Worm (Caenorhabditis elegans) whole organism, late embryonic: ENCODE data around the gene ifo-1.

Experiments
- ahr-1 ChIP-seq: sonication (generic microtip); optimal IDR thresholded peaks from 2 replicates; lab custom pipeline; 2016; ENCODE audit warnings: missing genetic modification characterization, missing compliant biosample characterization
- ama-1 ChIP-seq: fragments of 150-350 bp; optimal IDR thresholded peaks from 2 replicates; lab custom pipeline; 2014
- ceh-14 ChIP-seq: sonication (generic microtip); optimal IDR thresholded peaks from 2 replicates; lab custom pipeline; 2016; ENCODE audit warnings: missing genotype, missing genetic modification characterization, missing compliant biosample characterization
- ceh-30 ChIP-seq: fragments of 150-350 bp; optimal IDR thresholded peaks from 2 replicates; lab custom pipeline; 2014; ENCODE audit warnings: missing biosample characterization, missing genetic modification characterization
- ceh-34 ChIP-seq: sonication (generic microtip); optimal IDR thresholded peaks from 2 replicates; lab custom pipeline; 2016; ENCODE audit warnings: mild to moderate bottlenecking, missing genetic modification characterization, missing compliant biosample characterization
- ceh-48 ChIP-seq: sonication (generic microtip); optimal IDR thresholded peaks from 2 replicates; lab custom pipeline; 2016; ENCODE audit warnings: missing genetic modification characterization, inconsistent platforms, missing compliant biosample characterization
- dmd-4 ChIP-seq: sonication (generic microtip); optimal IDR thresholded peaks from 2 replicates; lab custom pipeline; 2016; ENCODE audit warnings: borderline replicate concordance, missing genetic modification characterization, missing compliant biosample characterization
- fkh-10 ChIP-seq: fragments of 150-350 bp; optimal IDR thresholded peaks from 2 replicates; lab custom pipeline; 2014; ENCODE audit warnings: missing biosample characterization, missing genetic modification reagents, missing genetic modification characterization
- lin-11 ChIP-seq: fragments of 200-800 bp; sonication (Bioruptor generic); optimal IDR thresholded peaks from 2 replicates; lab custom pipeline; 2018; ENCODE audit warnings: mild to moderate bottlenecking, missing genetic modification characterization, missing compliant biosample characterization
- madf-2 ChIP-seq: sonication (generic microtip); optimal IDR thresholded peaks from 2 replicates; lab custom pipeline; 2017; ENCODE audit warnings: missing genetic modification characterization, missing compliant biosample characterization
- nhr-232 ChIP-seq: sonication (generic microtip); optimal IDR thresholded peaks from 2 replicates; lab custom pipeline; 2016; ENCODE audit warnings: missing genetic modification characterization, missing compliant biosample characterization
- sox-4 ChIP-seq: sonication (generic microtip); optimal IDR thresholded peaks from 2 replicates; lab custom pipeline; 2017; ENCODE audit warnings: mild to moderate bottlenecking, missing genetic modification characterization, inconsistent platforms, missing compliant biosample characterization
- tbx-7 ChIP-seq: sonication (generic microtip); optimal IDR thresholded peaks from 2 replicates; lab custom pipeline; 2016; ENCODE audit warnings: missing genotype, missing genetic modification characterization, missing compliant biosample characterization
- unc-86 ChIP-seq: sonication (generic microtip); optimal IDR thresholded peaks from 2 replicates; lab custom pipeline; 2016; ENCODE audit warnings: missing genetic modification characterization, missing compliant biosample characterization

ce11 chrIV:7344020-7344419 is 17.6 kb upstream of the ifo-1 start:
- TF ChIP-seq fkh-10 (GFP tag; lab: Kevin White, UChicago) (no peak), sox-4 (no peak), ceh-34 (no peak), lin-11 (tag; lab: Kevin White, UChicago) (no peak), tbx-7 (tag; lab: Kevin White, UChicago) (no peak), dmd-4 (tag; lab: Kevin White, UChicago) (no peak), nhr-232 (tag; lab: Kevin White, UChicago) (no peak), ceh-48 (tag; lab: Kevin White, UChicago) (no peak), unc-86 (tag; lab: Kevin White, UChicago) (no peak), ceh-30 (tag; lab: Kevin White, UChicago) (no peak), ama-1 (lab: Kevin White, UChicago) (no peak), ahr-1 (tag; lab: Kevin White, UChicago) (no peak), madf-2 (tag; lab: Kevin White, UChicago) (no peak), ceh-14 (tag; lab: Kevin White, UChicago) (no peak)
